Fruit fly (Drosophila melanogaster): Measurements from ENCODE around the gene Ets96B.

The Ets96B gene

dm6 chr3R:24771273-24772231 is 16.3 kb upstream of the Ets96B start, which contains the start of gene CG42331 (continued):
- TF ChIP-seq CG5245 (GFP tag; optimal IDR thresholded peaks at IDR 0.05) (peak; percentile 23), zen (tag; optimal IDR thresholded peaks at IDR 0.05) (no peak), zf30C (GFP tag; optimal IDR thresholded peaks at IDR 0.05) (no peak), Rx (GFP tag; IDR thresholded peaks at IDR 0.05) (no peak; the same call in 1 of the 2 replicates), Fer1 (GFP tag; optimal IDR thresholded peaks at IDR 0.05) (no peak), kay (GFP tag; optimal IDR thresholded peaks at IDR 0.05) (no peak), insv (GFP tag; optimal IDR thresholded peaks at IDR 0.05) (no peak), CG4328 (GFP tag; optimal IDR thresholded peaks at IDR 0.05) (peak; percentile 9), CG4820 (GFP tag; optimal IDR thresholded peaks at IDR 0.05) (peak; percentile 54), Oli (tag; optimal IDR thresholded peaks at IDR 0.05) (peak; percentile 74), CG12219 (GFP tag; optimal IDR thresholded peaks at IDR 0.05) (peak; percentile 29), CG15514 (GFP tag; optimal IDR thresholded peaks at IDR 0.05) (peak; percentile 33), CG12769 (tag; optimal IDR thresholded peaks at IDR 0.05) (peak; percentile 76), CG4854 (GFP tag; optimal IDR thresholded peaks at IDR 0.05) (no peak), sr (GFP tag; IDR thresholded peaks at IDR 0.05) (peak; percentile 66; the same call in 2 of the 3 replicates), nerfin-2 (GFP tag; IDR thresholded peaks at IDR 0.05; ENCODE audit: partially characterized antibody) (no peak), seq (GFP tag; IDR thresholded peaks at IDR 0.05) (peak; percentile 35; the same call in 1 of the 2 replicates), BEAF-32 (GFP tag; optimal IDR thresholded peaks at IDR 0.05) (no peak), kni (GFP tag; optimal IDR thresholded peaks at IDR 0.05) (peak; percentile 66), Dp (GFP tag; optimal IDR thresholded peaks at IDR 0.05) (no peak), Max (GFP tag; optimal IDR thresholded peaks at IDR 0.05) (peak; percentile 27), CG12104 (GFP tag; optimal IDR thresholded peaks at IDR 0.05) (peak; percentile 50), dati (GFP tag; IDR thresholded peaks at IDR 0.05) (no peak), CG15011 (GFP tag; optimal IDR thresholded peaks at IDR 0.05) (peak; percentile 9), CTCF (GFP tag; optimal IDR thresholded peaks at IDR 0.05) (no peak), CG8944 (GFP tag; optimal IDR thresholded peaks at IDR 0.05) (no peak), CG18476 (GFP tag; optimal IDR thresholded peaks at IDR 0.05) (no peak), CG6254 (GFP tag; optimal IDR thresholded peaks at IDR 0.05) (no peak), CG11247 (GFP tag; IDR thresholded peaks at IDR 0.05) (no peak), CG5180 (GFP tag; optimal IDR thresholded peaks at IDR 0.05) (peak; percentile 45), H15 (GFP tag; IDR thresholded peaks at IDR 0.05) (peak; percentile 42; the same call in 1 of the 3 replicates), CG7271 (tag; optimal IDR thresholded peaks at IDR 0.05) (no peak), ara (GFP tag; IDR thresholded peaks at IDR 0.05) (no peak), CG32767 (GFP tag; IDR thresholded peaks at IDR 0.05) (peak; percentile 28; the same call in 1 of the 2 replicates), CG14860 (GFP tag; IDR thresholded peaks at IDR 0.05; ENCODE audit: partially characterized antibody) (no peak), CG3995 (GFP tag; optimal IDR thresholded peaks at IDR 0.05) (no peak), CG1529 (GFP tag; optimal IDR thresholded peaks at IDR 0.05) (no peak), en (GFP tag; optimal IDR thresholded peaks at IDR 0.05) (peak; percentile 57), bowl (GFP tag; IDR thresholded peaks at IDR 0.05) (no peak), slbo (GFP tag; IDR thresholded peaks at IDR 0.05) (peak; percentile 47; the same call in 1 of the 2 replicates), prd (optimal IDR thresholded peaks at IDR 0.05) (no peak), prd (GFP tag; IDR thresholded peaks at IDR 0.05) (0 out of 3 replicates have a peak, but pooled peaks have one; percentile 38), CG4707 (GFP tag; optimal IDR thresholded peaks at IDR 0.05) (no peak), tap (tag; optimal IDR thresholded peaks at IDR 0.05) (peak; percentile 42), CG15269 (tag; optimal IDR thresholded peaks at IDR 0.05) (peak; percentile 71), gt (GFP tag; IDR thresholded peaks at IDR 0.05) (no peak), Doc2 (GFP tag; IDR thresholded peaks at IDR 0.05) (no peak), H2.0 (GFP tag; IDR thresholded peaks at IDR 0.05) (0 out of 2 replicates have a peak, but pooled peaks have one; percentile 31), Xrp1 (GFP tag; IDR thresholded peaks at IDR 0.05) (peak; percentile 61; the same call in 1 of the 2 replicates)
